Worm (Caenorhabditis elegans) whole organism, dauer: ENCODE data around the gene F49H6.8.

ENCODE experiments used
- unc-62 ChIP-seq: sonication (generic microtip); optimal IDR thresholded peaks from 2 replicates; lab custom pipeline; 2017; ENCODE audit warnings: missing biosample characterization, missing genetic modification reagents, missing genetic modification characterization

The F49H6.8 gene

ce11 chrV:17013232-17013631 lies 9.2 kb downstream of the F49H6.8 start, which contains the start of gene clec-241:
TSS of gene clec-241 (minus strand) at chrV:17013332.
- TF ChIP-seq unc-62 (GFP tag; lab: Kevin White, UChicago) = no peak

DNA sequence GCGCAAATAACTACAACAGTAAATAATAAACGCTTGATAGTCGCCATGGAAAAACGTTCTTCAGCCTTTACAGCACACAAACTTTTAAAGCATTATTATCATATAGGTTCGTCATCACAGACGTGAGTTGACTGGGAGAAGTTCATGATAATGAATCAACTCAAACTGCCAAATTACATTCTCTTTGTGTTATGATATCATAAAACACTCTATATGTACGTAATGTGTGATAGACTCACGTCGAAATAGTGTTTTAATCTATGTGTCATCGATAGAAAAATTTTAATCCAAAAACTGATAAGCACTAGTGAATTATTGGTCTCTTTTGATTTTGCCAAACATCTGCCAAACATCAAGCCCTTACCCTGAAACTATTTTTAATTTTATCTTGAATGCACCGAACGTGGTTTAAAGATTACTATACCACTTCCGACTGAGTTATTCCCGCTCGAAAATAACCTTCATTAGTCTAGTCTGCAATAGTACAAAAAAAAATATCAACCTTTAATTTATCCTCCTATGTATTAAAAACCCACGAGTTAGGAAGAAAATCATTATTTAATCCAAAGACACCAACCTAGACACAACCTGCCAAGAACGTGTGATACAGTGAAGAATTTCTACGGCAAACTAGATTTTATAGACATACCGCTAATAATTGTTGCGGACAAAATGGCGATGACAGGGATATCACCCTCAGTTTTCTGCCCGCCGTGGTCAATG lies 13.0 kb downstream of the F49H6.8 start, which contains the start of the genes clc-12 and clec-240:
clc-12 (minus strand) TSS at position 47 of the 723 bp plus-strand sequence.
clec-240 (plus strand) TSS at position 673 of the 723 bp plus-strand sequence.
- TF ChIP-seq unc-62 (GFP tag; lab: Kevin White, UChicago) = no peak

- no peak for TF ChIP-seq unc-62 (GFP tag; lab: Kevin White, UChicago)
Observed at ce11 chrV:17008302-17008701, 14.2 kb downstream of the F49H6.8 start, which contains the start of gene sri-69. TSS of gene sri-69 (minus strand) at chrV:17008402.

- no peak for TF ChIP-seq unc-62 (GFP tag; lab: Kevin White, UChicago)
Observed at ce11 chrV:17005189-17005588, 17.3 kb downstream of the F49H6.8 start, which contains the start of gene srh-131. TSS of gene srh-131 (plus strand) at chrV:17005489.

ce11 chrV:17001167-17001566 lies 21.3 kb downstream of the F49H6.8 start, which contains the start of gene sri-9:
TSS of gene sri-9 (plus strand) at chrV:17001467.
- no peak for TF ChIP-seq unc-62 (GFP tag; lab: Kevin White, UChicago)

DNA sequence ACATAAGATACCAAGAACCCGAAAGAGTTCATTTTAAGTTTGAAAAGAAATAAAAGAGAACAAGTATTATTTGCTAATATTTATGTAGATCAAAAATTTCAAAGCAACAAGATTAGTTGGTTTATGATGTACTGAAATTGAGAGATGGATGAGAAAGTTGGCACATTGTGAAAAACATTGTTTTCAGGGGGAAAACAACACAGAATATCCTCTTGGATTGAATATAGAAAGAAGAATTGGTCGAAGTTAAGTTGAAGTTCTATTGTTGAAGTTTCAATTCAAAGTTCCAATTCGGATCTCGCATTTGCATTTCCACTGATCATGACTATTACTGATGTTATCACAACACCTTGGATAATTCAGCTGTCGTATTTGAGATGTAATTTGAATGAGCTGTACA lies 21.8 kb downstream of the F49H6.8 start:
- no peak for TF ChIP-seq unc-62 (GFP tag; lab: Kevin White, UChicago)

ce11 chrV:17000204-17000603 lies 22.3 kb downstream of the F49H6.8 start, which contains the start of gene str-217:
TSS of gene str-217 (minus strand) at chrV:17000304.
- TF ChIP-seq unc-62 (GFP tag; lab: Kevin White, UChicago) = no peak

ce11 chrV:16992383-16992782 lies 30.1 kb downstream of the F49H6.8 start:
- TF ChIP-seq unc-62 (GFP tag; lab: Kevin White, UChicago) = no peak

DNA sequence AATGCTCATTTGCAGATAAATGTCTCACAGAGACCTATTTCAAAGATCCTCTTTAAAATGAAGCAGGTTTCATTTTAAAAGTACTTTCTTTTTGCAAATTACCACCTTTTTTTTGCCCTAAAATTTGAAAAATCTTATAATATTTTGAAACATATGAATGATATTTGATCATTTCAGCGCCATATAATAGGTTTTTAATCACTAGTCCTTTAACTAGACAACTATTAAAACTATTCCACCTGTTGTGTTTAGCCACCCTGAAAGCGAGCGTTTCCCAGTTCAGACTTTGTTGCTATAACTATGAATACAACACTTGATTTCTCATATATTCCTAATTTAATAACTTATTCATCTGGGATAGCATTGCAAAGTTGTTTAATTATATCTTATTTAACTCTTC lies 30.7 kb downstream of the F49H6.8 start, which contains the start of gene srz-95:
srz-95 (plus strand) TSS at position 301 of the 400 bp plus-strand sequence.
- no peak for TF ChIP-seq unc-62 (GFP tag; lab: Kevin White, UChicago)

- TF ChIP-seq unc-62 (GFP tag; lab: Kevin White, UChicago) = no peak
Observed at ce11 chrV:16988614-16989013, 33.8 kb downstream of the F49H6.8 start, which contains the start of gene Y102A5C.27. TSS of gene Y102A5C.27 (minus strand) at chrV:16988714.

DNA sequence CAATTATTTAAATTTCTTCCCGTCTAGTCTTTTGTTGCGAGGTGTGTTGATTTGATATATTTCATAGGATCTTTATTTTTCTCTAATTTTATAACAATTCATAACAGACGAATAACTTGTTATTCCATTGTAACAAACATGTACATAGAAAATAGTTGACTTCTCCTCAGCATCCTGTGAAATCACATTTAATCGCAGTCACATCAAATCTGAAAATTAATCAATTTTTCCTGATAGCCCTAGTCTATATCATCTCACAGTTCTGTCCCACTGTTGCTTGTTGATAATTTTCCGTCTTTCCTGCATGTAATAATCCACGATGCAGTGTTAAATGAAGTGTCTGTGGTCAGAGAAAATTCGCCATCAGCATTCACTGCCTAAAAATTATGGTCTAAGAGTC lies 34.7 kb downstream of the F49H6.8 start:
- no peak for TF ChIP-seq unc-62 (GFP tag; lab: Kevin White, UChicago)

DNA sequence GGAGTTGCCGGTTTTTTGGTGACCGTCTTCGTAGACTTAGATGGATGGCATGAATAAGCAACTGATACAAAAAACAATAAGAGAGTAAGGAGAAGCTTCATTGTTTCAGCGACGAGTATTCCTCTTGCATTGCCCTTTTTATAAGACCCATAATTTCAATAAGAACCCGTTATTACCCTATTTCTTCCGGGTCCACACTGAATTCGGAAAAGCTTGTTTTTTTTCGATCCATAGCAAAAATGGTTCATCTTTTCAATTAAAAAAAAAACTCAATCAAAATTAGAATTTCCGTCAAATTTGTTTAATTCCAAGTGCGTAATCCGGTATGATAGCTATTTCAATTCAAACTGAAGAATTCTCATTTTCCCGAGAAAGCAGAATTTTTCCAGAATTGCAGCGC lies 35.4 kb downstream of the F49H6.8 start, which contains the start of gene Y102A5C.40:
Y102A5C.40 (minus strand) TSS at position 101 of the 400 bp plus-strand sequence.
- TF ChIP-seq unc-62 (GFP tag; lab: Kevin White, UChicago) = no peak

- no peak for TF ChIP-seq unc-62 (GFP tag; lab: Kevin White, UChicago)
Observed at ce11 chrV:16980368-16980767, 42.1 kb downstream of the F49H6.8 start, which contains the start of gene srz-54. TSS of gene srz-54 (plus strand) at chrV:16980668.

DNA sequence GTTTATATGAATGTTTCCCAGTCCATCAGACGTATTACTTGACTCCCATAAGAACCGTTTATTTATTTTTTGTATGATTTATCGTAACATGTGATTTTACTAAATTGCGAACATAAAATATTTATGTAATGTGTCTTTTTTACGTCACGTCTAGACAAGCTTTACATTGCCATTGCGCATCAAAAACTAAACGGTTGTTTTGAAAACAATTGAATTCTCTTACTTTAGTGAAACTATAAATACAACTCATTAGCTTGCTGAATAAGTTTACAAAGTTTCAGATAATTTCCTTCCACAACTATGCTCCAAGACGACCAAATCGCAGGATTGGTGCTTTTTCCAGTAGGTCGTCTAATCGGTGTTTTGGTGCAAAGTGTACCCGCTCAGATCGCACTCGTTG lies 47.5 kb downstream of the F49H6.8 start, which contains the start of gene srx-54:
srx-54 (plus strand) TSS at position 301 of the 400 bp plus-strand sequence.
- TF ChIP-seq unc-62 (GFP tag; lab: Kevin White, UChicago) = no peak

DNA sequence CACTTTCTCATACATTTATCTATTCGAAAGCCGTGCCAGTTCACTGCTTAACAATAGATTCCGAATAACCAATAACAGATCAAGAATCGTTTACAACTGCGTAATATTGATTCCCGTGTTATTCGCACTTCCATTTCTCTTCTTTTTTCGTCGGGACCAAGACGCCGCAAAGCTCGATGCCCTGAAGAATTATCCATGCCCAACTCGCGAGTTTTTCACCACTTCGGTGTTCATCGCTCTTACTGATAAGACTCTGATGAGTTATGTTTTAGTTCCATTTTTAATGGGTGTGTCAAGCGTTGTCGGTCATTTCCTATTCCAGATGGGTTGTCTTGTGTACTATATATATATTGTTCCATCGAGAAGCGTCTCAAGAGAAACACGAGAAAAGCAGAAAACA lies 49.1 kb downstream of the F49H6.8 start:
- no peak for TF ChIP-seq unc-62 (GFP tag; lab: Kevin White, UChicago)
